Worm (Caenorhabditis elegans): ENCODE results near the gene M01H9.2.
A peak's percentile ranks its signal among the peaks of the same experiment; 100 is the strongest.

M01H9.2 gene

DNA sequence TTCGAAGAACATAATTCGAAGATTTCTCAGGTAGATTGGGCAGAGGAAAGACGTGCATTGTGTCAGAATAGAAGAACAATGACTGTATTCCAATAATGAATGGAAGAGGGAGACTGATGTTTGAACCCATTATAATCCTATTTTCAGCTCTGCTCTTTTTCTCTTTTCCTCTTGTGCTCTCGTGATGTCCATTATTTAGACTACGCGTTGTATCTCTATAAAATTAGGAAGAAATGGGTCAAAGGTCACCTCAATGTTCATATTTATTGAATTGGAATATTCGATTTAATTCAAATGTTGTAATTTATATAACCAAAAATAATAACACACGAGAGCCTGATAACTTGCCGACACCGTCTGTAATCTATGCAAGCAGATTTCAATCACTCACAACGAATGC is 23.8 kb downstream of the M01H9.2 start, which contains the start of gene fbxb-74:
Gene fbxb-74 (minus strand): TSS at position 101 of the 400 bp plus-strand sequence.
- TF ChIP-seq unc-39 (tag; optimal IDR thresholded peaks at IDR 0.05): no peak
- no peak for TF ChIP-seq blmp-1 (tag; optimal IDR thresholded peaks at IDR 0.05)
- no peak for TF ChIP-seq snpc-4 (tag; optimal IDR thresholded peaks at IDR 0.05)
- TF ChIP-seq drap-1 (GFP tag; optimal IDR thresholded peaks at IDR 0.05): no peak
- no peak for TF ChIP-seq elt-3 (tag; optimal IDR thresholded peaks at IDR 0.05)
- TF ChIP-seq mab-5 (tag; optimal IDR thresholded peaks at IDR 0.05): no peak
- TF ChIP-seq flh-1 (GFP tag; optimal IDR thresholded peaks at IDR 0.05): no peak
- no peak for TF ChIP-seq unc-62 (GFP tag; optimal IDR thresholded peaks at IDR 0.05)
- TF ChIP-seq nhr-2 (tag; optimal IDR thresholded peaks at IDR 0.05): no peak
- no peak for TF ChIP-seq tbx-8 (GFP tag; optimal IDR thresholded peaks at IDR 0.05)
- no peak for TF ChIP-seq mep-1 (tag; optimal IDR thresholded peaks at IDR 0.05)
- no peak for TF ChIP-seq sem-2 (GFP tag; optimal IDR thresholded peaks at IDR 0.05)
- TF ChIP-seq zip-8 (tag; optimal IDR thresholded peaks at IDR 0.05): no peak
- TF ChIP-seq lin-13 (tag; optimal IDR thresholded peaks at IDR 0.05): no peak
- TF ChIP-seq ces-1 (GFP tag; optimal IDR thresholded peaks at IDR 0.05): no peak
- TF ChIP-seq nhr-12 (tag; optimal IDR thresholded peaks at IDR 0.05): no peak
- TF ChIP-seq ceh-83 (GFP tag; optimal IDR thresholded peaks at IDR 0.05): no peak
- no peak for TF ChIP-seq bed-3 (GFP tag; optimal IDR thresholded peaks at IDR 0.05)
- TF ChIP-seq unc-120 (tag; optimal IDR thresholded peaks at IDR 0.05; ENCODE audit: poor library complexity, severe bottlenecking): no peak

DNA sequence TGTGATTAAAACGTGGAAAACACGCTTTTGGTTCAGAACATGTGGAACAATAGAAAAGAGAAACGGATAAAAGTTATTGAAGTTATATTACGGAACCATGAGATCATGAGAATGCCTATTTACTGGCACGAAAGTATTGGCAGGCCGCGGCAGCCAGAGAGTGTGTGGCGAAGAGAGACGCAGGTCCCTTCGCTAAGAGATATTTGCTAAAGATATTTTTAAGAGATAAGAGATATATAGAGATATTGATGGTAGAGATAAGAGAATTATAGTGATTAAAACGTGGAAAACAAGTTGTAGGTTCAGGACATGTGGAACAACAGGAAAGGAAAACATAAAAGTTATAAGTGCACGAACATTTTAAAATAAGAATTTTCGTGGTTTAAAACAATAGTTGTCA is 25.2 kb downstream of the M01H9.2 start:
- TF ChIP-seq elt-1 (tag; optimal IDR thresholded peaks at IDR 0.05; ENCODE audit: borderline replicate concordance, insufficient read depth) (peak; percentile 92), ham-2 (GFP tag; optimal IDR thresholded peaks at IDR 0.05) (peak; percentile 56), flh-1 (GFP tag; optimal IDR thresholded peaks at IDR 0.05) (no peak)

DNA sequence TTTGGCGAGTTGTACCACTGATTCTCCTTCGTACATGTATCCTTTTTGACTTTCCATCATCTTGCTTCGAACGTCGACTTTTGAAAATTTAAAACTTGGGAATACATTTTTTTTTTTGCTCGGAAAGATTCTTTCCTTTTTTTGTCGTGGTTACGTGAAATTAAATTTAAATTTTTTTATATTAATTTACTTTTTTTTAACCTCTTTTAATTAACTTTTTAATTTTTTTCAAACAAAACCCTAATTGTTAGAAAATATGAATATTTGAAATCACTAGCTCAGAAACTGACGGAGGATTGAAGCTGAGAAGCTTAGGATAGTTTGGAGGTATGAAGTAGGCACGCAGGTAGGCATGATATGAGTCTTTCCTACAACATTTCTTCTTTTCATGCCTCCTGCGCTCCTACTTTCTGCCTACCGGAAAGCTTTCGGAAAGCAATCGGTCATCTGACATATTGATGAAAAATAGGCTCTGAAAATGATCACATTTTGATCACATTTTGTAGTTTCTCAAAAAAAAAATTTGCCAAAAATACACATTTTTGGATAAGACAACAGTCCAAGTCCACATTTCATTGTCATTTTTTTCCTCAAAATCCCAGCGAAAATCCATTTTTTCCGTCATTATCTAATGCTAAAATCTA is 28.5 kb downstream of the M01H9.2 start, which contains the start of the genes R08C7.8 and R08C7.4:
Gene R08C7.8 (minus strand): TSS at position 101 of the 644 bp plus-strand sequence.
Gene R08C7.4 (plus strand): TSS at position 594 of the 644 bp plus-strand sequence.
- TF ChIP-seq M03D4.4 (tag; optimal IDR thresholded peaks at IDR 0.05) (no peak), drap-1 (GFP tag; optimal IDR thresholded peaks at IDR 0.05) (no peak), mep-1 (tag; optimal IDR thresholded peaks at IDR 0.05) (no peak), ces-1 (GFP tag; optimal IDR thresholded peaks at IDR 0.05) (no peak), cnd-1 (tag; optimal IDR thresholded peaks at IDR 0.05) (no peak), snpc-4 (tag; optimal IDR thresholded peaks at IDR 0.05) (no peak), mls-2 (tag; optimal IDR thresholded peaks at IDR 0.05) (no peak), ceh-39 (tag; optimal IDR thresholded peaks at IDR 0.05) (no peak), nhr-28 (tag; optimal IDR thresholded peaks at IDR 0.05) (no peak), nhr-12 (tag; optimal IDR thresholded peaks at IDR 0.05) (no peak), ham-2 (GFP tag; optimal IDR thresholded peaks at IDR 0.05) (no peak), lin-13 (tag; optimal IDR thresholded peaks at IDR 0.05) (no peak), elt-3 (tag; optimal IDR thresholded peaks at IDR 0.05) (no peak), blmp-1 (tag; optimal IDR thresholded peaks at IDR 0.05) (no peak), bed-3 (GFP tag; optimal IDR thresholded peaks at IDR 0.05) (no peak), ztf-11 (tag; optimal IDR thresholded peaks at IDR 0.05) (no peak), lin-32 (GFP tag; optimal IDR thresholded peaks at IDR 0.05) (no peak), nhr-237 (tag; optimal IDR thresholded peaks at IDR 0.05) (no peak), zip-8 (tag; optimal IDR thresholded peaks at IDR 0.05) (no peak), elt-1 (tag; optimal IDR thresholded peaks at IDR 0.05; ENCODE audit: borderline replicate concordance, insufficient read depth) (no peak)

DNA sequence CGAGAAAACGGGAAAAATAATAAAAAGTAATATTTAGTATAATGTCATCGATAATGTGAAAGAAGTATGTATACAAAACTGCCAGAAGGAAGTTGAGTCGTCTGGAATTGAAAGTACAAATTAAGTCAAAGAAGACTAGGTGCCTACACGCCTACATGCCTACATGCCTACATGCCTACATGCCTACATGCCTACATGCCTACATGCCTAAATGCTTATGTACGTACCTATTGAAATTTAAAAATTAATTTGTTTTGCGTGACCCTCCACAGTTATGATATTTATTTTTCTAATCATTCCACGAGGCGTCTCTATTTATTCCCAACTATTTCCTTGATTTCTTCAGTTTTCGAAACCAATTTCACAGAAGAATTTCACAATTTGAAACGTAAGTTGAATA is 33.1 kb downstream of the M01H9.2 start, which contains the start of the genes str-185 and R08C7.5:
Gene str-185 (minus strand): TSS at position 101 of the 400 bp plus-strand sequence.
Gene R08C7.5 (plus strand): TSS at position 329 of the 400 bp plus-strand sequence.
- TF ChIP-seq unc-62 (GFP tag; optimal IDR thresholded peaks at IDR 0.05) (no peak), sptf-1 (tag; optimal IDR thresholded peaks at IDR 0.05) (no peak), drap-1 (GFP tag; optimal IDR thresholded peaks at IDR 0.05) (no peak), ham-2 (GFP tag; optimal IDR thresholded peaks at IDR 0.05) (no peak), unc-120 (tag; optimal IDR thresholded peaks at IDR 0.05; ENCODE audit: poor library complexity, severe bottlenecking) (no peak), ceh-39 (tag; optimal IDR thresholded peaks at IDR 0.05) (no peak), mab-5 (tag; optimal IDR thresholded peaks at IDR 0.05) (no peak), ztf-11 (tag; optimal IDR thresholded peaks at IDR 0.05) (no peak), unc-39 (tag; optimal IDR thresholded peaks at IDR 0.05) (no peak), lin-13 (tag; optimal IDR thresholded peaks at IDR 0.05) (no peak), lsy-2 (tag; optimal IDR thresholded peaks at IDR 0.05) (no peak), sem-2 (GFP tag; optimal IDR thresholded peaks at IDR 0.05) (no peak)
